Fruit fly (Drosophila melanogaster): ENCODE measurements around the gene Ndc80.

Gene Ndc80

dm6 chrX:13563483-13564443 lies 48.1 kb downstream of the Ndc80 start, which contains the start of the genes CG46311 and Tpst (continued):
- TF ChIP-seq CG3919 (GFP tag; optimal IDR thresholded peaks at IDR 0.05): peak; percentile 35
- TF ChIP-seq dsx (GFP tag; optimal IDR thresholded peaks at IDR 0.05; ENCODE audit: poor library complexity, severe bottlenecking): peak; percentile 99
- peak; percentile 19 for TF ChIP-seq Eip75B (GFP tag; optimal IDR thresholded peaks at IDR 0.05)
- TF ChIP-seq CG11294 (GFP tag; IDR thresholded peaks at IDR 0.05): no peak
- TF ChIP-seq CG9139 (GFP tag; optimal IDR thresholded peaks at IDR 0.05): no peak
- no peak for TF ChIP-seq CG34406 (GFP tag; optimal IDR thresholded peaks at IDR 0.05)
- no peak for TF ChIP-seq Lpt (GFP tag; optimal IDR thresholded peaks at IDR 0.05)
- TF ChIP-seq svp (GFP tag): peak; percentile 61
- no peak for TF ChIP-seq Ets96B (tag; optimal IDR thresholded peaks at IDR 0.05)
- no peak for TF ChIP-seq CG11902 (GFP tag; optimal IDR thresholded peaks at IDR 0.05)
- no peak for TF ChIP-seq CG6276 (GFP tag; optimal IDR thresholded peaks at IDR 0.05)
- TF ChIP-seq net (GFP tag; optimal IDR thresholded peaks at IDR 0.05): peak; percentile 42
- TF ChIP-seq CG8119 (GFP tag; IDR thresholded peaks at IDR 0.05): 0 out of 3 replicates have a peak, but pooled peaks have one; percentile 32
- peak; percentile 32 for TF ChIP-seq CG6808 (GFP tag; optimal IDR thresholded peaks at IDR 0.05)
- no peak for TF ChIP-seq CG6792 (GFP tag; optimal IDR thresholded peaks at IDR 0.05)
- no peak for TF ChIP-seq CG6163 (GFP tag; IDR thresholded peaks at IDR 0.05)
- peak; percentile 68 for TF ChIP-seq lz (GFP tag; optimal IDR thresholded peaks at IDR 0.05)
- TF ChIP-seq CG4318 (GFP tag; optimal IDR thresholded peaks at IDR 0.05): no peak

- TF ChIP-seq vri (GFP tag; optimal IDR thresholded peaks at IDR 0.05) (peak; percentile 14), CG34406 (GFP tag; optimal IDR thresholded peaks at IDR 0.05) (no peak)
These were observed 48.8 kb downstream of the Ndc80 start for dm6 chrX:13563042-13563441.

- TF ChIP-seq vri (GFP tag; optimal IDR thresholded peaks at IDR 0.05): peak; percentile 15
- no peak for TF ChIP-seq salr (GFP tag; optimal IDR thresholded peaks at IDR 0.05)
These were observed 50.5 kb downstream of the Ndc80 start, which contains the start of gene CG32633 for dm6 chrX:13561371-13561770. Gene CG32633 (plus strand): TSS chrX:13561671.
